Fruit fly (Drosophila melanogaster) whole organism, wandering third instar larva: ENCODE measurements around the gene fu.

ENCODE experiments used
- Abd-B ChIP-seq: fragments of >200 bp; optimal IDR thresholded peaks from 2 replicates; lab custom pipeline; 2017; ENCODE audit warnings: missing biosample characterization, missing genetic modification characterization
- CG32264 ChIP-seq: fragments of 200-800 bp; sonication (Bioruptor generic); optimal IDR thresholded peaks from 2 replicates; lab custom pipeline; 2016; ENCODE audit warnings: missing biosample characterization, missing genetic modification characterization
- CG9705 ChIP-seq: fragments of 200-800 bp; sonication (Bioruptor generic); optimal IDR thresholded peaks from 2 replicates; lab custom pipeline; 2018; ENCODE audit warnings: missing biosample characterization, mild to moderate bottlenecking, missing genetic modification characterization
- Dfd ChIP-seq: fragments of >200 bp; optimal IDR thresholded peaks from 2 replicates; lab custom pipeline; 2017; ENCODE audit warnings: missing biosample characterization, missing genetic modification characterization
- Dif ChIP-seq: fragments of 200-275, 200-300 bp; sonication (Bioruptor generic); optimal IDR thresholded peaks from 2 replicates; lab custom pipeline; 2018; ENCODE audit warnings: missing biosample characterization, missing genetic modification characterization; ENCODE audit not compliant: partially characterized antibody
- GATAd ChIP-seq: sonication (Bioruptor generic); optimal IDR thresholded peaks from 2 replicates; lab custom pipeline; 2016; ENCODE audit warnings: missing biosample characterization, missing genetic modification characterization
- HLH106 ChIP-seq: fragments of 200-800 bp; optimal IDR thresholded peaks from 3 replicates; lab custom pipeline; 2019; ENCODE audit warnings: missing biosample characterization, mild to moderate bottlenecking, missing genetic modification characterization, moderate library complexity
- Hnf4 ChIP-seq: fragments of 200-800 bp; sonication (Bioruptor generic); optimal IDR thresholded peaks from 2 replicates; lab custom pipeline; 2016; ENCODE audit warnings: missing biosample characterization, mild to moderate bottlenecking, missing genetic modification characterization
- Hr78 ChIP-seq: fragments of >200 bp; optimal IDR thresholded peaks from 2 replicates; lab custom pipeline; 2017; ENCODE audit warnings: missing biosample characterization, missing genetic modification characterization
- Hr83 ChIP-seq: fragments of 200-300 bp; sonication (Bioruptor generic); optimal IDR thresholded peaks from 2 replicates; lab custom pipeline; 2016; ENCODE audit warnings: missing biosample characterization, mild to moderate bottlenecking, missing genetic modification characterization, moderate library complexity; ENCODE audit not compliant: poor library complexity, severe bottlenecking
- Jra ChIP-seq: sonication (Bioruptor generic); optimal IDR thresholded peaks from 2 replicates; lab custom pipeline; 2016; ENCODE audit warnings: missing biosample characterization, missing genetic modification characterization
- Mio ChIP-seq: sonication (Bioruptor generic); optimal IDR thresholded peaks from 2 replicates; lab custom pipeline; 2016; ENCODE audit warnings: missing biosample characterization, missing genetic modification characterization
- Myc ChIP-seq: fragments of >200 bp; optimal IDR thresholded peaks from 2 replicates; lab custom pipeline; 2017
- OdsH ChIP-seq: fragments of 200-800 bp; sonication (Bioruptor generic); optimal IDR thresholded peaks from 2 replicates; lab custom pipeline; 2016; ENCODE audit warnings: missing biosample characterization, mild to moderate bottlenecking, missing genetic modification characterization
- Rel ChIP-seq, 2 experiments: fragments of 200-800 bp; sonication (Bioruptor generic) in 1 of 2; optimal IDR thresholded peaks; 2 replicates in 1 of 2; 3 replicates in 1 of 2; lab custom pipeline; 2016 to 2019; ENCODE audit warnings: mild to moderate bottlenecking in 2 of 2, missing biosample characterization in 2 of 2, missing genetic modification characterization in 2 of 2, moderate library complexity in 1 of 2
- Sp1 ChIP-seq: fragments of 200-800 bp; sonication (Bioruptor generic); optimal IDR thresholded peaks from 3 replicates; lab custom pipeline; 2019; ENCODE audit warnings: missing biosample characterization, mild to moderate bottlenecking, missing genetic modification characterization, moderate library complexity
- Vsx2 ChIP-seq: fragments of 200-300, 225-300 bp; sonication (Bioruptor generic); optimal IDR thresholded peaks from 2 replicates; lab custom pipeline; 2018; ENCODE audit warnings: missing biosample characterization, missing genetic modification characterization; ENCODE audit not compliant: partially characterized antibody
- br ChIP-seq: fragments of 200-800 bp; sonication (Bioruptor generic); optimal IDR thresholded peaks from 2 replicates; lab custom pipeline; 2016; ENCODE audit warnings: missing biosample characterization, missing genetic modification characterization
- brk ChIP-seq: fragments of 200-800 bp; sonication (Bioruptor generic); optimal IDR thresholded peaks from 2 replicates; lab custom pipeline; 2016; ENCODE audit warnings: missing biosample characterization, mild to moderate bottlenecking, missing genetic modification characterization
- dl ChIP-seq, 2 experiments: fragments of 175-275, 200-275 bp in 1 of 2; fragments of 200-275 bp in 1 of 2; sonication (Bioruptor generic); optimal IDR thresholded peaks; lab custom pipeline; 2018; ENCODE audit warnings: mild to moderate bottlenecking in 2 of 2, missing biosample characterization in 2 of 2, missing genetic modification characterization in 2 of 2, moderate library complexity in 2 of 2; ENCODE audit not compliant: partially characterized antibody in 2 of 2, insufficient read depth in 1 of 2
- dmrt93B ChIP-seq: fragments of 200-800 bp; sonication (Bioruptor generic); optimal IDR thresholded peaks from 2 replicates; lab custom pipeline; 2018; ENCODE audit warnings: missing biosample characterization, mild to moderate bottlenecking, missing genetic modification characterization
- dsf ChIP-seq: sonication (Bioruptor generic); optimal IDR thresholded peaks from 2 replicates; lab custom pipeline; 2016; ENCODE audit warnings: missing biosample characterization, missing genetic modification characterization, borderline replicate concordance
- foxo ChIP-seq, 2 experiments: fragments of 200-800 bp; sonication (Bioruptor generic); optimal IDR thresholded peaks; 2 replicates in 1 of 2; 3 replicates in 1 of 2; lab custom pipeline; 2016 to 2017; ENCODE audit warnings: missing biosample characterization in 2 of 2, missing genetic modification characterization in 2 of 2
- fru ChIP-seq: fragments of 200-800 bp; sonication (Bioruptor generic); optimal IDR thresholded peaks from 3 replicates; lab custom pipeline; 2016; ENCODE audit warnings: missing biosample characterization, mild to moderate bottlenecking, missing genetic modification characterization
- h ChIP-seq: fragments of 200-800 bp; sonication (Bioruptor generic); optimal IDR thresholded peaks from 3 replicates; lab custom pipeline; 2016; ENCODE audit warnings: missing biosample characterization, mild to moderate bottlenecking, missing genetic modification characterization
- lola ChIP-seq: fragments of >200 bp; optimal IDR thresholded peaks from 2 replicates; lab custom pipeline; 2017; ENCODE audit warnings: missing biosample characterization, missing genetic modification characterization
- pan ChIP-seq: fragments of >200 bp; optimal IDR thresholded peaks from 2 replicates; lab custom pipeline; 2017
- psq ChIP-seq: fragments of 200-800 bp; sonication (Bioruptor generic); optimal IDR thresholded peaks from 3 replicates; lab custom pipeline; 2017; ENCODE audit warnings: missing biosample characterization, mild to moderate bottlenecking, missing genetic modification characterization, moderate library complexity
- sage ChIP-seq: fragments of 200-800 bp; sonication (Bioruptor generic); optimal IDR thresholded peaks from 2 replicates; lab custom pipeline; 2016; ENCODE audit warnings: missing biosample characterization, mild to moderate bottlenecking, missing genetic modification characterization
- tai ChIP-seq: sonication (Bioruptor generic); optimal IDR thresholded peaks from 2 replicates; lab custom pipeline; 2016; ENCODE audit warnings: missing biosample characterization, missing genetic modification characterization
- usp ChIP-seq: fragments of >200 bp; optimal IDR thresholded peaks from 2 replicates; lab custom pipeline; 2017; ENCODE audit warnings: missing biosample characterization, missing genetic modification characterization
- woc ChIP-seq: sonication (Bioruptor generic); optimal IDR thresholded peaks from 2 replicates; lab custom pipeline; 2016; ENCODE audit warnings: missing biosample characterization, mild to moderate bottlenecking, missing genetic modification characterization

fu gene

DNA sequence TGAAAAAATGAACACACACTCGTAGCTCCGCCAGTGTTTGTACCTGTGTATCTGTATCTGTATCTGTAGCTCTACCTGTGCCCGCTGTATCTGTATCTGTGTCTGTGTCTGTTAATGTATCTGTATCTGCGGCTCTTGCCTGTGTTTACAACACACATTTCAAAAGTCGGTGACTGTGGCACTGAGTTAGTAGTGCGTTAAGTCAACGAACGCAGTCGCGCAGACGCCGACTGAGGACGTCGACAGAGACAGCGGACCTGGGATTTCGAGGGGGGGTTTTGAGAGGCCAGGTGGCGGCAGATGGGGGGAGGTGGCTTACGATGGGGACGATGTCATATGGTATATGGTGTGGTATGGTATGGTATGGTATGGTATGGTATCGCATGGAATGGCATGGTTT is 10.7 kb downstream of the fu start:
- TF ChIP-seq fru (GFP tag; lab: Kevin White, UChicago) (no peak), Myc (no peak), lola (GFP tag; lab: Kevin White, UChicago) (no peak), foxo (GFP tag; optimal IDR thresholded peaks at IDR 0.05; lab: Kevin White, UChicago) (no peak), Dfd (no peak), h (GFP tag; lab: Kevin White, UChicago) (no peak), psq (GFP tag; lab: Kevin White, UChicago) (no peak), OdsH (no peak), dsf (no peak), Rel (GFP tag; optimal IDR thresholded peaks at IDR 0.05; lab: Kevin White, UChicago) (no peak), Rel (tag; optimal IDR thresholded peaks at IDR 0.05; lab: Kevin White, UChicago) (no peak), HLH106 (tag; lab: Kevin White, UChicago) (no peak), Hr83 (GFP tag; lab: Kevin White, UChicago) (no peak)

DNA sequence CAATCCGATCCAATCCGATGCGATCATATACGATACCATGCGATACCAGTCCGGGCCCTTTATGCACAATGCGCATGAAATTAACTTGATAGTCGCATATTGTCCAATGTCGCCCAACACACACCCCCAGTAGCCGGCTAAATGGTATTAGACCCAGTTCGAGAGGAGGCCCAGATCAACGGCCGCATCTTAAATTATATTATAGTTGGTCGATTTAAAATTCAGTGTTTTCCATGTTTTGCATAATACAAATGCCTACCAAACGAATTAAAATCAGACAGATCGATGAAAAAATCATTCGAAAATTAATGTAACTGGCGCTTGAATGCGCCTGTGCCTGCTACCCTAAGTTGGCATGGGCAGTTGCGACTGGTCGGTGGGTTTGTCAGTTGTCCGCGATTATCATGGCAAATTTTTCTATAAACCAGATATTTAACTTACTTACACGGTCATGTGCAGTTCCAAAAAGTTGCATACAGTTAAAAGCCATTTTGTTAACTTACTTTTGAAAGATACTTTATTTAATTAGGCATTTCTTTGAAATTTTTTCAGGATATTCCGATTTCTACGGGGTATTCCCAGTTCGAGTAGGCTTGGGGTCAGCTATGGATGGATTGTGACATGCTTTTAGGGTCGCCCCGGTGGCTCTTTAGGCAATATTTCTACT is 12.4 kb downstream of the fu start:
- TF ChIP-seq fru (GFP tag; lab: Kevin White, UChicago) = no peak
- TF ChIP-seq Myc = no peak
- no peak for TF ChIP-seq pan (lab: Kevin White, UChicago)
- no peak for TF ChIP-seq dsf
- no peak for TF ChIP-seq Dif (GFP tag; lab: Kevin White, UChicago)
- TF ChIP-seq psq (GFP tag; lab: Kevin White, UChicago) = no peak
- no peak for TF ChIP-seq CG9705
- no peak for TF ChIP-seq Sp1 (GFP tag; lab: Kevin White, UChicago)
- TF ChIP-seq GATAd (GFP tag; lab: Kevin White, UChicago) = no peak
- no peak for TF ChIP-seq Jra
- TF ChIP-seq Rel (GFP tag; optimal IDR thresholded peaks at IDR 0.05; lab: Kevin White, UChicago) = no peak
- no peak for TF ChIP-seq Rel (tag; optimal IDR thresholded peaks at IDR 0.05; lab: Kevin White, UChicago)
- no peak for TF ChIP-seq usp
- no peak for TF ChIP-seq Mio (GFP tag; lab: Kevin White, UChicago)
- no peak for TF ChIP-seq sage (GFP tag; lab: Kevin White, UChicago)
- no peak for TF ChIP-seq Vsx2 (GFP tag; lab: Kevin White, UChicago)
- TF ChIP-seq h (GFP tag; lab: Kevin White, UChicago) = no peak

DNA sequence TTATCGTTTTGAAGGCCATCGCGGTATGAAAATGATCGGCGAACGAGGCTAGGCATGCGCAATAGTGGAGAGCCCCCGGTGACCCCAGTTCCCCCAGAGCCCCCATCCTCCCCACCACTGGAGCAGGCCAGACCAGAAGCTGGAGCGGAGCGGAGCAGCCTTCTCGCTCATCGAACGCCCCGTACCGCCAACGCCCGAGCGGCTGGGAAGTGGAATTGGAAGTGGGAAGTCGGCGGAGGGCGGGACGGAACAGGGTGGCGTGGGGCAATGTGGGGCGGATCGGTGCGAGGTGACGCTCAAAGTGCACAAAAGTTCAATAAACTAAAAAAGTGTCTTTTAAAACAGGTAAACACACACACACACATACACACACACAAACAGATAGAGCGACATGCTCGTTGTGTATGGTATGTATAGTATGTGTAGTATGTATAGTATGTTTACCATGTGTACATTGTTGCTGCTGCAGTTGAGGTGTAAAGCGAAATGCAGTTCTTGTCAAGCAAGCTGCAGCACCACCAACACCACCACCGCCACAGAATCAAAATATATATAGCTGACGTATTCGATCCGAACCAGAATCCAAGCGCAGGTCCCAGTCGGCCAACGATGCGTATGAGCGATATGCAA is 14.1 kb downstream of the fu start:
- TF ChIP-seq tai (GFP tag; lab: Kevin White, UChicago) (no peak), Jra (no peak), woc (no peak), br (no peak), Mio (GFP tag; lab: Kevin White, UChicago) (no peak), CG32264 (GFP tag; lab: Kevin White, UChicago) (no peak), Abd-B (GFP tag; lab: Kevin White, UChicago) (no peak), Hr78 (GFP tag; lab: Kevin White, UChicago) (no peak), brk (GFP tag; lab: Kevin White, UChicago) (no peak), Sp1 (GFP tag; lab: Kevin White, UChicago) (no peak), Vsx2 (GFP tag; lab: Kevin White, UChicago) (no peak), Rel (GFP tag; optimal IDR thresholded peaks at IDR 0.05; lab: Kevin White, UChicago) (no peak), Rel (tag; optimal IDR thresholded peaks at IDR 0.05; lab: Kevin White, UChicago) (no peak), dl (GFP tag; optimal IDR thresholded peaks at IDR 0.05; lab: Kevin White, UChicago; ENCODE audit: insufficient read depth in 1 of 2, partially characterized antibody in 2 of 2) (no peak), Hnf4 (GFP tag; lab: Kevin White, UChicago) (no peak), psq (GFP tag; lab: Kevin White, UChicago) (no peak), HLH106 (tag; lab: Kevin White, UChicago) (no peak), dsf (no peak), fru (GFP tag; lab: Kevin White, UChicago) (no peak), dmrt93B (GFP tag; lab: Kevin White, UChicago) (no peak)
